Worm (Caenorhabditis elegans) whole organism, L4 larva: ENCODE data around the gene gur-5.

ENCODE experiments used
- mxl-3 ChIP-seq: fragments of 200-800 bp; sonication (Bioruptor generic); optimal IDR thresholded peaks from 2 replicates; lab custom pipeline; 2018; ENCODE audit warnings: mild to moderate bottlenecking, missing genetic modification characterization, missing compliant biosample characterization
- nhr-102 ChIP-seq: sonication (generic microtip); optimal IDR thresholded peaks from 2 replicates; lab custom pipeline; 2016; ENCODE audit warnings: mild to moderate bottlenecking, missing genetic modification characterization, moderate library complexity, missing compliant biosample characterization
- nhr-25 ChIP-seq: sonication (generic microtip); optimal IDR thresholded peaks from 2 replicates; lab custom pipeline; 2017; ENCODE audit warnings: missing genetic modification characterization, mild to moderate bottlenecking, missing compliant biosample characterization, antibody characterized with exemption, moderate library complexity, borderline replicate concordance; ENCODE audit not compliant: insufficient read depth
- nhr-28 ChIP-seq: fragments of 150-350 bp; optimal IDR thresholded peaks from 2 replicates; lab custom pipeline; 2014; ENCODE audit warnings: missing biosample characterization, missing genetic modification characterization
- unc-62 ChIP-seq, 3 experiments: fragments of 150-350 bp in 1 of 3; sonication (generic microtip); optimal IDR thresholded peaks in 2 of 3; peaks in 1 of 3; 1 replicate in 1 of 3; 2 replicates in 2 of 3; lab custom pipeline; 2014 to 2017; ENCODE audit warnings: missing biosample characterization in 3 of 3, missing genetic modification characterization in 3 of 3, missing genetic modification reagents in 3 of 3, missing genotype in 1 of 3

DNA sequence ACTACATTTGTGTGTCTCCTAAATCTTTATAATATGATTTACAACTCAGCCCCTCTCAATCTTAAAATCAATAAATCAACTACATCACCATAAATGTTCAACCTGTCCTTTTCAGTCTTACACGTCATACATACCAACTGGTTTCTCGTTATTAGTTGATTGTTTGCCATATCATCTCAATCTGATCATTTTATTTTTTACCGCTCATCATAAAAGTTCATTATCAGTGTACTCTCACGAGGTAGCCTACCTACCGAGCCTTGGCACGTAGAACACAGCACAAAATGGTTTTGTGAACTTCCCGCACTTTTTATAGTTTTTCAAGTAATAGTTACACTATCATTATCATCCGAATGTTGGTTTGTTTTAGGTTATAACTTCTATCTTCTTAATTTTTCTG, 4.0 kb upstream of the gur-5 start:
- TF ChIP-seq nhr-28 = peak; percentile 84
- TF ChIP-seq unc-62 (GFP tag; optimal IDR thresholded peaks at IDR 0.05 in 1 of 2; lab: Kevin White, UChicago) = peak in 1 of 2 experiments; percentile 59
- TF ChIP-seq unc-62 (tag; optimal IDR thresholded peaks at IDR 0.05; lab: Kevin White, UChicago) = no peak
- peak; percentile 41 for TF ChIP-seq nhr-102 (tag; lab: Kevin White, UChicago)
- peak; percentile 7 for TF ChIP-seq mxl-3 (GFP tag; lab: Kevin White, UChicago)
- no peak for TF ChIP-seq nhr-25 (tag; lab: Kevin White, UChicago)
